Fruit fly (Drosophila melanogaster): Measurements from ENCODE around the gene EMC1.

DNA sequence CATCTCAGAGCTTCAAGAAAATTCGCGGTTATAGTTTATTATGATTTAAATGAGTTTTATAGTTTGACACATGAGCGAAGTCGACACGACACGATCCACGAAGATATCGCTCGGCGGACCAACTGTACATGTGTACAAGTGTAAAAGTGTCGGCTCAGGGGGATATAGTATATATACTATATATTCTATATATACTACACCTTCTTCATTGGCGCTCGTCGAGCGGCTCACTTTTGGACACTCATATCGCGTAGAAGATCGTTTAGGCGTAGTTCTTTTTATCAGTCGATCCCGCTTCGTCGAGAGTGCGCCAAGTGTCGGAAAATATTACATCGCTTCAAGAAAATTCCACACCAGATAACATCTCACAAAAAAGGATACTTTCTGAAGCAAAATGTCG is 16.1 kb downstream of the EMC1 start, which contains the start of gene wtrw:
- TF ChIP-seq CG8319 (GFP tag; optimal IDR thresholded peaks at IDR 0.05): no peak
- TF ChIP-seq Lpt (GFP tag; optimal IDR thresholded peaks at IDR 0.05): no peak
- TF ChIP-seq spab (GFP tag; optimal IDR thresholded peaks at IDR 0.05): no peak
